Fruit fly (Drosophila melanogaster): Measurements from ENCODE around the gene CG32533.

Gene CG32533

dm6 chrX:19448297-19448696, 30.9 kb downstream of the CG32533 start:
- no peak for TF ChIP-seq usp (GFP tag; optimal IDR thresholded peaks at IDR 0.05)
- no peak for TF ChIP-seq Dll (optimal IDR thresholded peaks at IDR 0.05)
- TF ChIP-seq CG8478 (optimal IDR thresholded peaks at IDR 0.05): no peak
- TF ChIP-seq psq (optimal IDR thresholded peaks at IDR 0.05): no peak
- TF ChIP-seq pan (optimal IDR thresholded peaks at IDR 0.05): no peak
- no peak for TF ChIP-seq EcR (GFP tag; optimal IDR thresholded peaks at IDR 0.05)

dm6 chrX:19433766-19434165, 45.4 kb downstream of the CG32533 start:
- TF ChIP-seq psq (optimal IDR thresholded peaks at IDR 0.05): no peak
- TF ChIP-seq usp (GFP tag; optimal IDR thresholded peaks at IDR 0.05): no peak
- TF ChIP-seq CG8478 (optimal IDR thresholded peaks at IDR 0.05): no peak

- TF ChIP-seq Dll (optimal IDR thresholded peaks at IDR 0.05) (no peak), usp (GFP tag; optimal IDR thresholded peaks at IDR 0.05) (no peak), psq (optimal IDR thresholded peaks at IDR 0.05) (no peak), pan (optimal IDR thresholded peaks at IDR 0.05) (no peak), CG8478 (optimal IDR thresholded peaks at IDR 0.05) (no peak), EcR (GFP tag; optimal IDR thresholded peaks at IDR 0.05) (no peak)
Observed at dm6 chrX:19429243-19429642, 50.0 kb downstream of the CG32533 start.

Measured in whole organism.